Worm (Caenorhabditis elegans) whole organism, young adult: ENCODE measurements around the gene npr-36.
A peak's percentile ranks its signal among the peaks of the same experiment; 100 is the strongest.

Experiments used
- B0035.1 ChIP-seq: sonication (generic microtip); optimal IDR thresholded peaks from 2 replicates; lab custom pipeline; 2016; ENCODE audit warnings: missing genetic modification characterization, mild to moderate bottlenecking, missing compliant biosample characterization, missing genotype, missing genetic modification reagents
- B0261.1 ChIP-seq: sonication (generic microtip); optimal IDR thresholded peaks from 2 replicates; lab custom pipeline; 2016; ENCODE audit warnings: mild to moderate bottlenecking, missing genetic modification characterization, moderate library complexity, missing compliant biosample characterization
- F10E7.11 ChIP-seq: sonication (generic microtip); optimal IDR thresholded peaks from 2 replicates; lab custom pipeline; 2017; ENCODE audit warnings: mild to moderate bottlenecking, missing genetic modification characterization, moderate library complexity, missing compliant biosample characterization
- F37B4.10 ChIP-seq: fragments of 200-800 bp; sonication (Bioruptor generic); IDR thresholded peaks from 2 replicates; pipeline ENCODE4 v1.3.6; 2022; ENCODE audit warnings: missing genetic modification characterization, missing compliant biosample characterization
- F39B2.1 ChIP-seq: fragments of 200-800 bp; sonication (Bioruptor generic); IDR thresholded peaks from 2 replicates; pipeline ENCODE4 v1.3.6; 2022; ENCODE audit warnings: missing genetic modification reagents, missing genetic modification characterization, missing compliant biosample characterization
- F55B11.4 ChIP-seq: sonication (generic microtip); optimal IDR thresholded peaks from 2 replicates; lab custom pipeline; 2016; ENCODE audit warnings: missing compliant biosample characterization, missing genetic modification characterization, borderline replicate concordance; ENCODE audit not compliant: insufficient read depth
- T07F8.4 ChIP-seq: sonication (generic microtip); optimal IDR thresholded peaks from 2 replicates; lab custom pipeline; 2016; ENCODE audit warnings: mild to moderate bottlenecking, missing genetic modification characterization, moderate library complexity, missing compliant biosample characterization
- Y53G8AR.9 ChIP-seq: fragments of 200-800 bp; sonication (Bioruptor generic); conservative IDR thresholded peaks from 2 replicates; pipeline ENCODE4 v1.3.6; 2022; ENCODE audit warnings: missing genetic modification reagents, missing genetic modification characterization, missing compliant biosample characterization
- Y79H2A.3 ChIP-seq: fragments of 200-800 bp; sonication (Bioruptor generic); conservative IDR thresholded peaks from 2 replicates; pipeline ENCODE4 v1.3.6; 2022; ENCODE audit warnings: missing genetic modification reagents, missing genetic modification characterization, missing compliant biosample characterization
- ZK185.1 ChIP-seq: sonication (generic microtip); optimal IDR thresholded peaks from 2 replicates; lab custom pipeline; 2016; ENCODE audit warnings: mild to moderate bottlenecking, missing genetic modification characterization, missing compliant biosample characterization; ENCODE audit not compliant: poor library complexity, severe bottlenecking
- athp-1 ChIP-seq: sonication (generic microtip); optimal IDR thresholded peaks from 2 replicates; lab custom pipeline; 2017; ENCODE audit warnings: mild to moderate bottlenecking, missing genetic modification characterization, missing compliant biosample characterization
- attf-3 ChIP-seq: fragments of 200-800 bp; sonication (Bioruptor generic); conservative IDR thresholded peaks from 2 replicates; pipeline ENCODE4 v1.3.6; 2022; ENCODE audit warnings: missing genetic modification reagents, missing genetic modification characterization, missing compliant biosample characterization
- cebp-1 ChIP-seq, 2 experiments: fragments of 200-800 bp in 1 of 2; sonication (Bioruptor generic) in 1 of 2; sonication (generic microtip) in 1 of 2; IDR thresholded peaks in 1 of 2; optimal IDR thresholded peaks in 1 of 2; 2 replicates each; pipeline versions ENCODE4 v1.3.6 to Lab custom; 2017 to 2022; ENCODE audit warnings: missing compliant biosample characterization in 2 of 2, missing genetic modification characterization in 2 of 2, mild to moderate bottlenecking in 1 of 2, missing genetic modification reagents in 1 of 2, moderate library complexity in 1 of 2
- cebp-2 ChIP-seq: fragments of 200-800 bp; sonication (Bioruptor generic); IDR thresholded peaks from 2 replicates; pipeline ENCODE4 v1.3.6; 2022; ENCODE audit warnings: missing genetic modification characterization, missing compliant biosample characterization
- chd-7 ChIP-seq: sonication (generic microtip); optimal IDR thresholded peaks from 2 replicates; lab custom pipeline; 2016; ENCODE audit warnings: mild to moderate bottlenecking, missing genetic modification characterization, moderate library complexity, missing compliant biosample characterization
- dpff-1 ChIP-seq: sonication (generic microtip); optimal IDR thresholded peaks from 2 replicates; lab custom pipeline; 2017; ENCODE audit warnings: mild to moderate bottlenecking, missing genetic modification characterization, missing compliant biosample characterization
- efl-1 ChIP-seq: fragments of 150-350 bp; optimal IDR thresholded peaks from 2 replicates; lab custom pipeline; 2014; ENCODE audit warnings: missing biosample characterization, missing genetic modification reagents, missing genetic modification characterization
- ekl-4 ChIP-seq: fragments of 200-800 bp; sonication (Bioruptor generic); IDR thresholded peaks from 2 replicates; pipeline ENCODE4 v1.3.6; 2022; ENCODE audit warnings: missing genetic modification reagents, missing genetic modification characterization, missing compliant biosample characterization
- fkh-3 ChIP-seq: sonication (generic microtip); optimal IDR thresholded peaks from 2 replicates; lab custom pipeline; 2016; ENCODE audit warnings: mild to moderate bottlenecking, missing genetic modification characterization, missing compliant biosample characterization
- hmg-20 ChIP-seq: fragments of 200-800 bp; sonication (Bioruptor generic); IDR thresholded peaks from 2 replicates; pipeline ENCODE4 v1.3.6; 2022; ENCODE audit warnings: missing genetic modification reagents, missing genetic modification characterization, missing compliant biosample characterization
- let-526 ChIP-seq: fragments of 200-800 bp; sonication (Bioruptor generic); IDR thresholded peaks from 2 replicates; pipeline ENCODE4 v1.3.6; 2022; ENCODE audit warnings: missing genetic modification reagents, missing genetic modification characterization, missing compliant biosample characterization
- lin-40 ChIP-seq: sonication (generic microtip); optimal IDR thresholded peaks from 2 replicates; lab custom pipeline; 2016; ENCODE audit warnings: missing genetic modification characterization, mild to moderate bottlenecking, missing compliant biosample characterization, missing genotype, missing genetic modification reagents
- lin-54 ChIP-seq: fragments of 200-800 bp; sonication (Bioruptor generic); optimal IDR thresholded peaks from 2 replicates; lab custom pipeline; 2018; ENCODE audit warnings: mild to moderate bottlenecking, missing genetic modification characterization, missing compliant biosample characterization
- lsy-27 ChIP-seq: sonication (generic microtip); optimal IDR thresholded peaks from 2 replicates; lab custom pipeline; 2017; ENCODE audit warnings: missing genetic modification characterization, mild to moderate bottlenecking, missing compliant biosample characterization, antibody characterized with exemption, missing genotype, borderline replicate concordance; ENCODE audit not compliant: insufficient read depth
- madf-10 ChIP-seq: sonication (generic microtip); optimal IDR thresholded peaks from 2 replicates; lab custom pipeline; 2016; ENCODE audit warnings: mild to moderate bottlenecking, missing genetic modification characterization, missing compliant biosample characterization
- nfya-1 ChIP-seq: sonication (generic microtip); optimal IDR thresholded peaks from 2 replicates; lab custom pipeline; 2017; ENCODE audit warnings: antibody characterized with exemption, missing compliant biosample characterization, missing genetic modification characterization, borderline replicate concordance; ENCODE audit not compliant: insufficient read depth
- nfya-2 ChIP-seq: fragments of 200-800 bp; sonication (Bioruptor generic); IDR thresholded peaks from 2 replicates; pipeline ENCODE4 v1.3.6; 2022; ENCODE audit warnings: missing genetic modification reagents, missing genetic modification characterization, missing compliant biosample characterization
- nhr-120 ChIP-seq: fragments of 200-800 bp; sonication (Bioruptor generic); IDR thresholded peaks from 2 replicates; pipeline ENCODE4 v1.3.6; 2022; ENCODE audit warnings: missing genetic modification characterization, missing compliant biosample characterization
- nhr-80 ChIP-seq: sonication (generic microtip); optimal IDR thresholded peaks from 2 replicates; lab custom pipeline; 2016; ENCODE audit warnings: missing genetic modification characterization, missing compliant biosample characterization
- repo-1 ChIP-seq: sonication (generic microtip); optimal IDR thresholded peaks from 2 replicates; lab custom pipeline; 2017; ENCODE audit warnings: mild to moderate bottlenecking, missing genetic modification characterization, missing compliant biosample characterization
- snpc-3.4 ChIP-seq: sonication (generic microtip); optimal IDR thresholded peaks from 2 replicates; lab custom pipeline; 2017; ENCODE audit warnings: missing genetic modification characterization, mild to moderate bottlenecking, missing compliant biosample characterization, antibody characterized with exemption, moderate library complexity, missing genotype, missing genetic modification reagents
- sptf-2 ChIP-seq: fragments of 200-800 bp; sonication (Bioruptor generic); optimal IDR thresholded peaks from 2 replicates; lab custom pipeline; 2018; ENCODE audit warnings: mild to moderate bottlenecking, missing genetic modification characterization, missing compliant biosample characterization
- tlf-1 ChIP-seq: fragments of 200-800 bp; sonication (Bioruptor generic); optimal IDR thresholded peaks from 2 replicates; lab custom pipeline; 2018; ENCODE audit warnings: mild to moderate bottlenecking, missing genetic modification characterization, missing compliant biosample characterization
- unc-130 ChIP-seq: sonication (generic microtip); optimal IDR thresholded peaks from 2 replicates; lab custom pipeline; 2016; ENCODE audit warnings: missing genetic modification reagents, missing genetic modification characterization, missing compliant biosample characterization
- zfh-2 ChIP-seq: fragments of 200-800 bp; sonication (Bioruptor generic); conservative IDR thresholded peaks from 2 replicates; pipeline ENCODE4 v1.3.6; 2022; ENCODE audit warnings: missing genetic modification reagents, missing genetic modification characterization, missing compliant biosample characterization
- ztf-18 ChIP-seq: sonication (generic microtip); optimal IDR thresholded peaks from 2 replicates; lab custom pipeline; 2016; ENCODE audit warnings: missing genotype, mild to moderate bottlenecking, missing genetic modification characterization, missing compliant biosample characterization
- ztf-26 ChIP-seq: sonication (generic microtip); optimal IDR thresholded peaks from 2 replicates; lab custom pipeline; 2017; ENCODE audit warnings: missing genetic modification characterization, missing compliant biosample characterization

Gene npr-36

DNA sequence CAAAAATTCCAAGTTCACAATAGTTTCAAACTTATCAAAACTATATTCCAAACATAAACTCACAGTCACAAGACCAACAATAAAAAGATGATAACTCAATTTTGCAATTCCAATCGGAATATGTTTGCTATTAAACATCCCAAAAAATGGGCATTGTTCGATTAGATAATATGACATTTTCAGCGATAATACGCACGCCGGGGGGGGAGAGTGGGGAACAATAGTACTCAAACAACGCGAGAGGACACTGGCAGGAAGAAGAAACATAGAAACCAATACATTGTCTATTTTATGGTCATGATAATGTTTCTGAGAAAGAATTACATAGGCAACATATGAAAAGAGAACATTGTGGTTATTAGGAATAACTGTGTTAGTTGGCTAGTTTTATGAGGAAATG lies 16.3 kb downstream of the npr-36 start:
- no peak for TF ChIP-seq madf-10 (tag; lab: Kevin White, UChicago)
- TF ChIP-seq nhr-80 (tag; lab: Kevin White, UChicago): peak; percentile 21

DNA sequence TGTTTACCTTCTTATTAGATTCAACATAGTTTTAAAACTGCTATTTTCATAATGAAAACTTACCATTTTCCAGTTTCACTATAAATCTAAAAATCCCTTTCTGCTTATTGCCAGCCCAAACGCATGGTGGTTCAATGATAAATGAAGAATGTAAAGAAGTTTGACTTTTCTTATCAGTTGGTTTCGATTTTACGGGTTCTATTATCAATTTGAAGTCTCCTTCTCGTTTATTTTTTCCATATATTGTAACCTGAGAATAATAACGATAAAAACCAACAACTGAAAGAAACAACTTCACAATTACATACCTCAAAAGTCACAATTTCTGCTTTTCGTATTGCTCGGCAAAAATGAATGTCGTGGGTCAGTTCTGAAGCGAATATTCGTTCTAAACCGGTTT lies 19.4 kb downstream of the npr-36 start:
- no peak for TF ChIP-seq repo-1 (tag; lab: Kevin White, UChicago)
- peak; percentile 7 for TF ChIP-seq nhr-80 (tag; lab: Kevin White, UChicago)

DNA sequence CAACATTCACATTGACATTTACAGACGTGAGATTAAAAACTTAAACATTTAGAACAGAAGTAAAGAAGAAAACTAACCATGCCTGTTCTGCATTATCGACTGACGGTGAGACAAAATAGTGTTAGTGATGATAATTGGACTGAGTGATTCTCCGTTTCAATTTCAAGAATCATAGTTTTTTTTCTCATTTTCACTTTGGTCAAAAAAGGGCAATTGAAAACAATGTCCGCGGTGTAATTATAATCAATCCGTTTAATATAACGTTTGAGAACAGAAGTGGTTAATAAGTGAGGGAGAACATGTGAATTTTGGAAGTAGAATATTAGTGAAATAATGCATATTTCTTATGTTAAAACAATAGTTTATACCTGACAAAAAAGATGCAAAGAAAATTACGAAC lies 20.1 kb downstream of the npr-36 start, which contains the start of gene F10D7.10:
F10D7.10 (minus strand) TSS at position 101 of the 400 bp plus-strand sequence.
- no peak for TF ChIP-seq dpff-1 (tag; lab: Kevin White, UChicago)
- no peak for TF ChIP-seq ZK185.1 (tag; lab: Kevin White, UChicago)
- TF ChIP-seq hmg-20: no peak
- TF ChIP-seq Y79H2A.3 (GFP tag; lab: Robert Waterston, UW): no peak
- no peak for TF ChIP-seq Y53G8AR.9
- no peak for TF ChIP-seq snpc-3.4 (tag; lab: Kevin White, UChicago)
- TF ChIP-seq ztf-26 (tag; lab: Kevin White, UChicago): no peak
- no peak for TF ChIP-seq fkh-3 (tag; lab: Kevin White, UChicago)
- TF ChIP-seq cebp-1 (GFP tag; IDR thresholded peaks at IDR 0.05; lab: Robert Waterston, UW): no peak
- TF ChIP-seq cebp-1 (tag; optimal IDR thresholded peaks at IDR 0.05; lab: Kevin White, UChicago): no peak

DNA sequence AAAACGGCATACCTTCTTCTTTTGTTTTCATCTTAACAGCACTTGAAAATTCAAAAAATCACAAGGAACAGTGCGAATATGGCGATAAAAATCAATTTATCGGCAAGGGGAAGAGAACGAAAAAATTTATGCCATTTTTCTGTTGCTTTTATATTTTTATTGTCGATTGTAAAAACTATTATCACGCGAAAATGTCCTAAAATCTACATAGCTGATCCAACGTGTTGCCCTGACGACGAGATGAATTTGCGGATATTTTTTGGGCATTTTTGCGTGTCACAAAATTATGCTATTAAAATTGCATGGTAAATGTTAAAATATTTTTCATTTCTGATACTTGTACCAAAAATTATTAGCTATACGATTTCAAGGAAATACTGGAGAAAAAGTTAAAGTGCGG lies 22.4 kb downstream of the npr-36 start, which contains the start of gene F10D7.4:
F10D7.4 (minus strand) TSS at position 101 of the 400 bp plus-strand sequence.
- TF ChIP-seq cebp-2 (GFP tag; lab: Robert Waterston, UW) (no peak), ekl-4 (no peak), nfya-2 (GFP tag; lab: Robert Waterston, UW) (no peak), F39B2.1 (GFP tag; lab: Robert Waterston, UW) (no peak), ztf-18 (tag; lab: Kevin White, UChicago) (no peak)

DNA sequence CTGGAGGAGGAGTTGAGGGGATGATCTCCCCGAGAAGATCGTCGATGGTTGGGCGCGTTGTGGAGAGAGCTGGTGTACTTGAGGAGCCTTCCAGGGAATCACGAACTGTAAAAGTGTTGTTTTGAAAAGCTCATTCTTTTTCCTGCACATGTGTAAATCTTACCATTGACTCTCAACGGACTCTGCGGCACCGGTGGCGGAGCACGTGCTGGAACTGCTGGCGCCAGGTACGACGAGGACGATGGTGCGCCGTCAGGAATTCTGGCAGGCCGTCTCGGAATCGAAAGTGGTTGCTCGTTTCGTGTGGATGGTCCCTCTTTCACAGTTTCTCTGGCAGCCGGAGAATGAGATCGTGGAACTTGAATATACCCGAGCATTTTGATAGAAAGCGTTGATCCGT lies 24.8 kb downstream of the npr-36 start:
- TF ChIP-seq zfh-2 (peak; percentile 80), nfya-2 (GFP tag; lab: Robert Waterston, UW) (no peak)

DNA sequence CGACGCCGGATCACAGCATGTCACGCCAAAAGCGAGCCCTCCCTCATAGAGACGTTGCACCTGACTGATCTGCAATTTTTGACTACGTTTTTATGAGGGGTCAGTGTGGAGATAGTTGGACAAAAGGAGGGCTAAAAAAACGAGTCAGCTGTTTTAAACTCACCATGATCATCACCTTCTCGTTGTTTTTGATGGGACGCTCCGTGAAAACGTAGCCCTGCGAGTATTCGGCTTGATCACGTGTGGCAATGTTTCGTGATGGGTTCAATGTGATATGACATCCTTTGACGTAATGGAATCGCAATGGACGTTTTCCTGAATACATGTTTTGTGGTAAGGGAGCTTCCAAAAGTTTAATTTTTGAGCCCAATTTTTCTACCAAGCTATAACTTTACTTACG lies 25.6 kb downstream of the npr-36 start:
- TF ChIP-seq unc-130 (no peak), B0035.1 (tag; lab: Kevin White, UChicago) (no peak), attf-3 (GFP tag; lab: Robert Waterston, UW) (no peak), B0261.1 (no peak), sptf-2 (GFP tag; lab: Kevin White, UChicago) (no peak), athp-1 (no peak), chd-7 (tag; lab: Kevin White, UChicago) (no peak), nhr-120 (GFP tag; lab: Robert Waterston, UW) (no peak), let-526 (GFP tag; lab: Robert Waterston, UW) (no peak), F10E7.11 (tag; lab: Kevin White, UChicago) (no peak), efl-1 (GFP tag; lab: Kevin White, UChicago) (no peak), lin-54 (GFP tag; lab: Kevin White, UChicago) (no peak), T07F8.4 (no peak), tlf-1 (GFP tag; lab: Kevin White, UChicago) (no peak), nfya-1 (no peak), lsy-27 (tag; lab: Kevin White, UChicago) (no peak), repo-1 (tag; lab: Kevin White, UChicago) (no peak), F55B11.4 (tag; lab: Kevin White, UChicago) (no peak), F37B4.10 (GFP tag; lab: Robert Waterston, UW) (no peak), lin-40 (tag; lab: Kevin White, UChicago) (no peak)
